Fruit fly (Drosophila melanogaster) whole organism, embryonic: Measurements from ENCODE around the gene Atu.

Experiments
- BEAF-32 ChIP-seq: fragments of 200-800 bp; sonication (Bioruptor generic); optimal IDR thresholded peaks from 3 replicates; lab custom pipeline; 2017; ENCODE audit warnings: missing biosample characterization, missing genetic modification characterization, mild to moderate bottlenecking, moderate library complexity, missing genetic modification reagents
- CG10274 ChIP-seq: fragments of 200-800 bp; sonication (Bioruptor generic); optimal IDR thresholded peaks from 3 replicates; lab custom pipeline; 2017; ENCODE audit warnings: missing biosample characterization, mild to moderate bottlenecking, missing genetic modification characterization
- CG10431 ChIP-seq: fragments of 200-800 bp; sonication (Bioruptor generic); optimal IDR thresholded peaks from 3 replicates; lab custom pipeline; 2018; ENCODE audit warnings: missing biosample characterization, mild to moderate bottlenecking, missing genetic modification characterization
- CG10959 ChIP-seq: fragments of 200-800 bp; sonication (Bioruptor generic); IDR thresholded peaks from 2 replicates; pipeline ENCODE4 v1.3.6; 2022; ENCODE audit warnings: missing biosample characterization, missing genetic modification characterization
- CG11398 ChIP-seq: fragments of 200-800 bp; sonication (Bioruptor generic); optimal IDR thresholded peaks from 2 replicates; lab custom pipeline; 2016; ENCODE audit warnings: missing biosample characterization, missing genetic modification characterization
- CG1233 ChIP-seq: fragments of 200-800 bp; sonication (Bioruptor generic); optimal IDR thresholded peaks from 4 replicates; lab custom pipeline; 2018; ENCODE audit warnings: missing biosample characterization, mild to moderate bottlenecking, missing genetic modification characterization
- CG13624 ChIP-seq: fragments of 200-800 bp; sonication (Bioruptor generic); optimal IDR thresholded peaks from 2 replicates; lab custom pipeline; 2016; ENCODE audit warnings: missing biosample characterization, missing genetic modification characterization
- CG14441 ChIP-seq: fragments of 200-800 bp; sonication (Bioruptor generic); IDR thresholded peaks from 2 replicates; pipeline ENCODE4 v1.3.6; 2022; ENCODE audit warnings: missing biosample characterization, missing genetic modification characterization
- CG15011 ChIP-seq: fragments of 200-800 bp; sonication (Bioruptor generic); optimal IDR thresholded peaks from 3 replicates; lab custom pipeline; 2018; ENCODE audit warnings: missing biosample characterization, mild to moderate bottlenecking, missing genetic modification characterization
- CG1529 ChIP-seq: fragments of 200-800 bp; sonication (Bioruptor generic); optimal IDR thresholded peaks from 3 replicates; lab custom pipeline; 2018; ENCODE audit warnings: missing biosample characterization, missing genetic modification characterization
- CG17912 ChIP-seq: fragments of 200-800 bp; sonication (Bioruptor generic); optimal IDR thresholded peaks from 2 replicates; lab custom pipeline; 2018; ENCODE audit warnings: missing biosample characterization, mild to moderate bottlenecking, missing genetic modification characterization
- CG18011 ChIP-seq: fragments of 200-800 bp; sonication (Bioruptor generic); optimal IDR thresholded peaks from 2 replicates; lab custom pipeline; 2017; ENCODE audit warnings: missing biosample characterization, missing genetic modification characterization, mild to moderate bottlenecking, moderate library complexity, missing genotype
- CG2889 ChIP-seq: fragments of 200-800 bp; sonication (Bioruptor generic); IDR thresholded peaks from 3 replicates; pipeline ENCODE4 v1.3.6; 2022; ENCODE audit warnings: missing biosample characterization, missing genetic modification characterization
- CG30403 ChIP-seq: fragments of 200-800 bp; sonication (Bioruptor generic); optimal IDR thresholded peaks from 3 replicates; lab custom pipeline; 2016; ENCODE audit warnings: missing biosample characterization, missing genetic modification characterization
- CG31224 ChIP-seq: fragments of 200-800 bp; sonication (Bioruptor generic); IDR thresholded peaks from 2 replicates; pipeline ENCODE4 v1.3.6; 2022; ENCODE audit warnings: missing biosample characterization, missing genetic modification characterization
- CG31388 ChIP-seq: fragments of 200-800 bp; sonication (Bioruptor generic); optimal IDR thresholded peaks from 2 replicates; lab custom pipeline; 2016; ENCODE audit warnings: missing biosample characterization, missing genetic modification characterization
- CG34376 ChIP-seq: fragments of 200-800 bp; sonication (Bioruptor generic); optimal IDR thresholded peaks from 2 replicates; lab custom pipeline; 2018; ENCODE audit warnings: missing biosample characterization, mild to moderate bottlenecking, missing genetic modification characterization
- CG4360 ChIP-seq: fragments of 200-800 bp; sonication (Bioruptor generic); IDR thresholded peaks from 2 replicates; pipeline ENCODE4 v1.3.6; 2022; ENCODE audit warnings: missing biosample characterization, missing genetic modification characterization
- CG4730 ChIP-seq: fragments of 200-800 bp; sonication (Bioruptor generic); IDR thresholded peaks from 2 replicates; pipeline ENCODE4 v1.3.6; 2022; ENCODE audit warnings: missing biosample characterization, missing genetic modification characterization
- CG5245 ChIP-seq: fragments of 200-800 bp; sonication (Bioruptor generic); optimal IDR thresholded peaks from 3 replicates; lab custom pipeline; 2016; ENCODE audit warnings: missing biosample characterization, missing genetic modification characterization
- CG7745 ChIP-seq: fragments of 200-800 bp; sonication (Bioruptor generic); optimal IDR thresholded peaks from 2 replicates; lab custom pipeline; 2018; ENCODE audit warnings: missing biosample characterization, mild to moderate bottlenecking, missing genetic modification characterization, moderate library complexity
- CG9215 ChIP-seq: fragments of 200-800 bp; sonication (Bioruptor generic); IDR thresholded peaks from 2 replicates; pipeline ENCODE4 v1.3.6; 2022; ENCODE audit warnings: missing biosample characterization, missing genetic modification characterization
- Gsc ChIP-seq: fragments of 200-800 bp; sonication (Bioruptor generic); IDR thresholded peaks from 2 replicates; pipeline ENCODE4 v1.3.6; 2022; ENCODE audit warnings: missing biosample characterization, missing genetic modification characterization
- HLH4C ChIP-seq: fragments of 200-800 bp; sonication (Bioruptor generic); IDR thresholded peaks from 3 replicates; pipeline ENCODE4 v1.3.6; 2022; ENCODE audit warnings: missing biosample characterization, missing genetic modification characterization; ENCODE audit not compliant: partially characterized antibody
- Hand ChIP-seq: fragments of 200-800 bp; sonication (Bioruptor generic); optimal IDR thresholded peaks from 2 replicates; lab custom pipeline; 2017; ENCODE audit warnings: mild to moderate bottlenecking, missing biosample characterization, missing genetic modification reagents, missing genetic modification characterization
- MESR4 ChIP-seq: fragments of 200-800 bp; sonication (Bioruptor generic); optimal IDR thresholded peaks from 2 replicates; lab custom pipeline; 2018; ENCODE audit warnings: missing biosample characterization, mild to moderate bottlenecking, missing genetic modification characterization, moderate library complexity
- Nf-YC ChIP-seq: fragments of 200-800 bp; optimal IDR thresholded peaks from 3 replicates; lab custom pipeline; 2019; ENCODE audit warnings: missing biosample characterization, mild to moderate bottlenecking, missing genetic modification characterization, moderate library complexity
- Pdp1 ChIP-seq, 2 experiments: fragments of 200-800 bp; sonication (Bioruptor generic); optimal IDR thresholded peaks; 3 replicates each; lab custom pipeline; 2016; ENCODE audit warnings: missing biosample characterization in 2 of 2, missing genetic modification characterization in 2 of 2, mild to moderate bottlenecking in 1 of 2, moderate library complexity in 1 of 2
- Vsx1 ChIP-seq: fragments of 200-800 bp; sonication (Bioruptor generic); optimal IDR thresholded peaks from 2 replicates; lab custom pipeline; 2017; ENCODE audit warnings: missing biosample characterization, mild to moderate bottlenecking, missing genetic modification characterization, missing genetic modification reagents
- aop ChIP-seq: fragments of 200-800 bp; sonication (Bioruptor generic); IDR thresholded peaks from 2 replicates; pipeline ENCODE4 v1.3.6; 2022; ENCODE audit warnings: missing biosample characterization, missing genetic modification characterization
- ap ChIP-seq: fragments of 200-800 bp; sonication (Bioruptor generic); IDR thresholded peaks from 2 replicates; pipeline ENCODE4 v1.3.6; 2022; ENCODE audit warnings: missing biosample characterization, missing genetic modification characterization
- bab2 ChIP-seq: fragments of 200-800 bp; sonication (Bioruptor generic); optimal IDR thresholded peaks from 2 replicates; lab custom pipeline; 2016; ENCODE audit warnings: missing biosample characterization, missing genetic modification characterization
- bbx ChIP-seq: fragments of 200-800 bp; sonication (Bioruptor generic); IDR thresholded peaks from 2 replicates; pipeline ENCODE4 v1.3.6; 2022; ENCODE audit warnings: missing biosample characterization, missing genetic modification characterization; ENCODE audit not compliant: partially characterized antibody
- cad ChIP-seq: fragments of >200 bp; optimal IDR thresholded peaks from 2 replicates; lab custom pipeline; 2017; ENCODE audit warnings: missing biosample characterization, missing genetic modification characterization
- chn ChIP-seq: fragments of 200-800 bp; sonication (Bioruptor generic); optimal IDR thresholded peaks from 2 replicates; lab custom pipeline; 2016; ENCODE audit warnings: missing biosample characterization, missing genetic modification characterization
- crp ChIP-seq, 2 experiments: fragments of 200-800 bp; sonication (Bioruptor generic); optimal IDR thresholded peaks; 2 replicates in 1 of 2; 3 replicates in 1 of 2; lab custom pipeline; 2017; ENCODE audit warnings: missing biosample characterization in 2 of 2, missing genetic modification characterization in 2 of 2, mild to moderate bottlenecking in 1 of 2, moderate library complexity in 1 of 2
- dysf ChIP-seq: fragments of 200-800 bp; sonication (Bioruptor generic); IDR thresholded peaks from 3 replicates; pipeline ENCODE4 v1.3.6; 2022; ENCODE audit warnings: missing biosample characterization, missing genetic modification characterization
- eyg ChIP-seq: fragments of 200-800 bp; sonication (Bioruptor generic); optimal IDR thresholded peaks from 3 replicates; lab custom pipeline; 2016; ENCODE audit warnings: missing biosample characterization, missing genetic modification characterization
- insv ChIP-seq, 2 experiments: fragments of 200-800 bp; sonication (Bioruptor generic); optimal IDR thresholded peaks; 3 replicates each; lab custom pipeline; 2016 to 2018; ENCODE audit warnings: missing biosample characterization in 2 of 2, missing genetic modification characterization in 2 of 2
- jigr1 ChIP-seq: fragments of 200-800 bp; sonication (Bioruptor generic); IDR thresholded peaks from 3 replicates; pipeline ENCODE4 v1.3.6; 2022; ENCODE audit warnings: missing biosample characterization, missing genetic modification characterization
- nom ChIP-seq: fragments of 200-800 bp; sonication (Bioruptor generic); optimal IDR thresholded peaks from 2 replicates; lab custom pipeline; 2017; ENCODE audit warnings: missing biosample characterization, missing genetic modification characterization, mild to moderate bottlenecking, moderate library complexity, missing genetic modification reagents
- odd ChIP-seq: fragments of 200-800 bp; sonication (Bioruptor generic); optimal IDR thresholded peaks from 2 replicates; lab custom pipeline; 2017; ENCODE audit warnings: missing biosample characterization, mild to moderate bottlenecking, missing genetic modification characterization
- org-1 ChIP-seq: fragments of 200-800 bp; sonication (Bioruptor generic); optimal IDR thresholded peaks from 2 replicates; lab custom pipeline; 2017; ENCODE audit warnings: missing biosample characterization, missing genetic modification characterization
- pho ChIP-seq: fragments of 200-800 bp; sonication (Bioruptor generic); optimal IDR thresholded peaks from 2 replicates; lab custom pipeline; 2016; ENCODE audit warnings: missing biosample characterization, missing genetic modification characterization
- rib ChIP-seq: fragments of 200-800 bp; sonication (Bioruptor generic); IDR thresholded peaks from 2 replicates; pipeline ENCODE4 v1.3.6; 2022; ENCODE audit warnings: missing biosample characterization, missing genetic modification characterization
- shn ChIP-seq: fragments of 200-800 bp; sonication (Bioruptor generic); optimal IDR thresholded peaks from 3 replicates; lab custom pipeline; 2016; ENCODE audit warnings: missing biosample characterization, missing genetic modification characterization
- sisA ChIP-seq: fragments of 200-800 bp; sonication (Bioruptor generic); IDR thresholded peaks from 2 replicates; pipeline ENCODE4 v1.3.6; 2022; ENCODE audit warnings: missing biosample characterization, missing genetic modification characterization
- sr ChIP-seq: fragments of 200-800 bp; sonication (Bioruptor generic); IDR thresholded peaks from 3 replicates; pipeline ENCODE4 v1.3.6; 2022; ENCODE audit warnings: missing biosample characterization, missing genetic modification characterization
- tup ChIP-seq: fragments of 200-800 bp; sonication (Bioruptor generic); optimal IDR thresholded peaks from 2 replicates; lab custom pipeline; 2016; ENCODE audit warnings: missing biosample characterization, mild to moderate bottlenecking, missing genetic modification characterization, moderate library complexity
- unpg ChIP-seq: fragments of 200-800 bp; sonication (Bioruptor generic); optimal IDR thresholded peaks from 3 replicates; lab custom pipeline; 2018; ENCODE audit warnings: missing biosample characterization, mild to moderate bottlenecking, missing genetic modification characterization, moderate library complexity
- zf30C ChIP-seq: fragments of 200-800 bp; sonication (Bioruptor generic); optimal IDR thresholded peaks from 3 replicates; lab custom pipeline; 2018; ENCODE audit warnings: missing biosample characterization, mild to moderate bottlenecking, missing genetic modification characterization

Atu gene

DNA sequence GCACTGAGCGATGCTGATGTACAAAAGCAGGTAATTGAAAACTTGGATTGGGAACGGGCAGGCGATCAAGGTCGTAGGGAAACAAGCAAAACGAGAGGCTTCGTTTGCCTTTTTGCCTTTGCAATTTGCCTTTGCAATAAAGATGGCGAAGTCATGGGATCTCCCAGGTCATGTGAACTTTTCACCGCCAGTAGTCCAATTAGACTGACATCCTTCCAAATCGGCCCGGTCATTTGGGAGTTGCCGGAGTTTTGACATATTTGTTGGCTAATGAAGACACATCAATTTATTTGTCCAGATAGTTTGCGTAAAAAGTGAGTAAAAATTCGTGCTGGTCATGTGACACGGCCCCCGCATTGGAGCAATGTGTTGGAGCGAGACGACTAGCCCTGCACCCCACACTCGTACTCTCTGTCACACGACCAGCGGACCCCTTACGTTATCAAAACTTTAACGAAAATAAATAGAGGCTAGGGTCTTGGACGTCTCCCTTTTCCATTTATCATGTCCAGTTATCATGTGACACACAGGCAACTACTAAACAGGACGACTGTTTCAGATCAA, 21.1 kb upstream of the Atu start (continued):
- TF ChIP-seq org-1: no peak
- TF ChIP-seq CG17912 (GFP tag; lab: Kevin White, UChicago): no peak
- peak in 1 of 2 experiments; percentile 64 for TF ChIP-seq Pdp1 (GFP tag; optimal IDR thresholded peaks at IDR 0.05; lab: Kevin White, UChicago)
- no peak for TF ChIP-seq CG2889 (GFP tag; lab: Robert Waterston, UW)
- no peak for TF ChIP-seq CG5245 (GFP tag; lab: Kevin White, UChicago)
- TF ChIP-seq CG13624 (GFP tag; lab: Kevin White, UChicago): no peak
- peak; percentile 5 for TF ChIP-seq CG34376 (GFP tag; lab: Kevin White, UChicago)
- TF ChIP-seq sisA (GFP tag; lab: Robert Waterston, UW): no peak
- no peak for TF ChIP-seq CG4360 (GFP tag; lab: Robert Waterston, UW)
- TF ChIP-seq BEAF-32: no peak
- no peak for TF ChIP-seq CG10959 (GFP tag; lab: Robert Waterston, UW)
- TF ChIP-seq pho (GFP tag; lab: Kevin White, UChicago): no peak
- no peak for TF ChIP-seq CG1529 (GFP tag; lab: Kevin White, UChicago)
- no peak for TF ChIP-seq nom (GFP tag; lab: Kevin White, UChicago)
- TF ChIP-seq jigr1 (GFP tag; lab: Robert Waterston, UW): no peak
- TF ChIP-seq chn: no peak
- TF ChIP-seq sr: peak; percentile 67; the same call in 2 of the 3 replicates
- no peak for TF ChIP-seq CG14441 (GFP tag; lab: Robert Waterston, UW)
- no peak for TF ChIP-seq ap (GFP tag; lab: Robert Waterston, UW)
- TF ChIP-seq aop (GFP tag; lab: Robert Waterston, UW): no peak
- TF ChIP-seq CG11398 (GFP tag; lab: Kevin White, UChicago): no peak
- TF ChIP-seq CG4730 (GFP tag; lab: Robert Waterston, UW): no peak
- no peak for TF ChIP-seq CG31224
- TF ChIP-seq HLH4C (GFP tag; lab: Robert Waterston, UW): peak; percentile 45; the same call in 1 of the 3 replicates
- no peak for TF ChIP-seq crp (GFP tag; optimal IDR thresholded peaks at IDR 0.05; lab: Kevin White, UChicago)
- no peak for TF ChIP-seq zf30C (GFP tag; lab: Kevin White, UChicago)
- no peak for TF ChIP-seq tup (GFP tag; lab: Kevin White, UChicago)
- TF ChIP-seq insv (GFP tag; optimal IDR thresholded peaks at IDR 0.05; lab: Kevin White, UChicago): peak; percentile 43 to 88
- no peak for TF ChIP-seq CG30403 (GFP tag; lab: Kevin White, UChicago)
- TF ChIP-seq rib (GFP tag; lab: Robert Waterston, UW): no peak
- no peak for TF ChIP-seq CG10274 (GFP tag; lab: Kevin White, UChicago)
- no peak for TF ChIP-seq Hand (GFP tag; lab: Kevin White, UChicago)
- TF ChIP-seq dysf (GFP tag; lab: Robert Waterston, UW): no peak
- TF ChIP-seq CG15011 (GFP tag; lab: Kevin White, UChicago): no peak
- TF ChIP-seq eyg: no peak
- TF ChIP-seq Vsx1 (GFP tag; lab: Kevin White, UChicago): no peak
- no peak for TF ChIP-seq CG31388 (GFP tag; lab: Kevin White, UChicago)
- no peak for TF ChIP-seq bab2 (GFP tag; lab: Kevin White, UChicago)
- 0 out of 2 replicates have a peak, but pooled peaks have one; percentile 15 for TF ChIP-seq bbx (GFP tag; lab: Robert Waterston, UW)
- TF ChIP-seq shn (GFP tag; lab: Kevin White, UChicago): no peak
- TF ChIP-seq odd (GFP tag; lab: Kevin White, UChicago): no peak
- no peak for TF ChIP-seq unpg (GFP tag; lab: Kevin White, UChicago)
- TF ChIP-seq cad (GFP tag; lab: Kevin White, UChicago): peak; percentile 39
- no peak for TF ChIP-seq Gsc (GFP tag; lab: Robert Waterston, UW)
- TF ChIP-seq CG10431 (GFP tag; lab: Kevin White, UChicago): no peak
- TF ChIP-seq CG18011: no peak
- no peak for TF ChIP-seq CG1233
- peak; percentile 63 for TF ChIP-seq Nf-YC (tag; lab: Kevin White, UChicago)
- no peak for TF ChIP-seq CG9215 (GFP tag; lab: Robert Waterston, UW)
- no peak for TF ChIP-seq CG7745 (tag; lab: Kevin White, UChicago)
- peak; percentile 13 for TF ChIP-seq MESR4 (GFP tag; lab: Kevin White, UChicago)
